Fruit fly (Drosophila melanogaster) Kc167 (cell line): ENCODE results near the gene bchs.

Source experiments
- Myc ChIP-seq: fragments of >200 bp; optimal IDR thresholded peaks from 2 replicates; lab custom pipeline; 2017; ENCODE audit warnings: missing external identifiers
- h ChIP-seq: fragments of >200 bp; optimal IDR thresholded peaks from 3 replicates; lab custom pipeline; 2018; ENCODE audit warnings: missing external identifiers
- psq ChIP-seq: fragments of >200 bp; optimal IDR thresholded peaks from 2 replicates; lab custom pipeline; 2017; ENCODE audit warnings: missing external identifiers

DNA sequence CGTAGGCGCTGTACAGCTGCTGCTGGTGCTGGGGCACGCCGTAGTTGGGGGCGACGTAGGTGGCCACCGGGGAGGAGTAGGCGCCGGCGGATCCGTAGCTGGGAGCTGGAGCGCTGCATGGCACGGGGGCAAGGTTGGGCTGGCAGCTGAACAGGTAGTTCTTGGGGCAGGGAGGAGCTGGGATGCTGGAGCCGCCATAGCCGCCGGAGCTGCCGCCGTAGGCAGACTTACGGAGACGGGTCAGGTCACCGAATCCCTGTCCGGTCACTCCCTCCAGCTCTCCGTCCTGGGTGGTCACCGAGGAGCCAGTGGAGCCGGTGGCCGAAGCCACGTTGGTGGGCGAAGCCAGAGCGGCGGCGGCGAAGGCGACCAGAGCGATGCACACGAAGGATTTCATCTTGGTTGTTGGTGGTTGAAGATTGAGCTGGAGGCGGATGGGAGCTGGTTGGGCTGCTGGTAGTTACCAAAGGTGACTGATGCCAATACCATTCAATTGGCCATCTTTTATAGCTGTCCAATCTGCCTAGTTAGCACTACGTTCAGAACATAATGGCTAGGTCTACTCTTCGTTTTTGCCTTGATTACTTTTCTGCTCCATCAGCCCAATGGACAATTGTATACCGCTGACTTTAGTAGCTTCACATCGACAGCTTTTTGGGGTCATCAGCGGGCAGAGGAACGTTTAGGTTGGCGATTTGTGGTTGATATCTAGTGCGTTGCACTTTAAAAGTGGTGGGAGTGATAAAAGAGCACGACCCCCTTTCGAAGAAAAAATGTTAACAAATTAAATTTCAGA is 53.1 kb downstream of the bchs start, which contains the start of gene Vm26Aa:
- no peak for TF ChIP-seq psq (lab: Kevin White, UChicago)
- no peak for TF ChIP-seq h (lab: Kevin White, UChicago)
- TF ChIP-seq Myc (lab: Kevin White, UChicago): no peak
